Worm (Caenorhabditis elegans) whole organism, L1 larva: ENCODE results near the gene acl-2.
A peak's percentile ranks its signal among the peaks of the same experiment; 100 is the strongest.

Experiments used
- C16A3.4 ChIP-seq: fragments of 150-350 bp; optimal IDR thresholded peaks from 2 replicates; lab custom pipeline; 2014; ENCODE audit warnings: missing biosample characterization, missing genetic modification characterization
- F16B12.6 ChIP-seq: fragments of 150-350 bp; optimal IDR thresholded peaks from 2 replicates; lab custom pipeline; 2014; ENCODE audit warnings: missing biosample characterization, missing genetic modification characterization
- blmp-1 ChIP-seq: fragments of 150-350 bp; optimal IDR thresholded peaks from 2 replicates; lab custom pipeline; 2014; ENCODE audit warnings: missing biosample characterization, missing genetic modification characterization
- ceh-8 ChIP-seq: fragments of 200-800 bp; sonication (Bioruptor generic); optimal IDR thresholded peaks from 2 replicates; lab custom pipeline; 2018; ENCODE audit warnings: mild to moderate bottlenecking, missing genetic modification characterization, moderate library complexity, missing compliant biosample characterization
- ceh-82 ChIP-seq, 3 experiments: fragments of 150-350 bp in 1 of 3; sonication (generic microtip) in 2 of 3; optimal IDR thresholded peaks; 2 replicates each; lab custom pipeline; 2014 to 2017; ENCODE audit warnings: missing biosample characterization in 3 of 3, missing genetic modification characterization in 3 of 3
- ceh-88 ChIP-seq: fragments of 200-800 bp; sonication (Bioruptor generic); IDR thresholded peaks from 2 replicates; pipeline ENCODE4 v1.3.6; 2022; ENCODE audit warnings: missing genetic modification characterization, missing compliant biosample characterization
- dpl-1 ChIP-seq, 3 experiments: fragments of 150-350 bp in 2 of 3; sonication (generic microtip) in 1 of 3; optimal IDR thresholded peaks; 2 replicates each; lab custom pipeline; 2014 to 2017; ENCODE audit warnings: missing biosample characterization in 3 of 3, missing genetic modification characterization in 3 of 3, missing genetic modification reagents in 3 of 3
- dsc-1 ChIP-seq: sonication (generic microtip); optimal IDR thresholded peaks from 2 replicates; lab custom pipeline; 2016; ENCODE audit warnings: mild to moderate bottlenecking, missing genetic modification characterization, missing compliant biosample characterization
- efl-1 ChIP-seq, 4 experiments: fragments of 150-350 bp; optimal IDR thresholded peaks in 3 of 4; peaks in 1 of 4; 1 replicate in 1 of 4; 2 replicates in 3 of 4; lab custom pipeline; 2014; ENCODE audit warnings: missing biosample characterization in 2 of 4, missing genetic modification characterization in 2 of 4, missing genetic modification reagents in 2 of 4
- elt-2 ChIP-seq: sonication (generic microtip); optimal IDR thresholded peaks from 2 replicates; lab custom pipeline; 2016; ENCODE audit warnings: missing genetic modification characterization, mild to moderate bottlenecking, inconsistent platforms, missing compliant biosample characterization, missing genetic modification reagents
- grh-1 ChIP-seq: fragments of 200-800 bp; sonication (Bioruptor generic); IDR thresholded peaks from 2 replicates; pipeline ENCODE4 v1.3.6; 2022; ENCODE audit warnings: missing genetic modification reagents, missing genetic modification characterization, missing compliant biosample characterization
- isw-1 ChIP-seq: fragments of 200-800 bp; sonication (Bioruptor generic); IDR thresholded peaks from 2 replicates; pipeline ENCODE4 v1.3.6; 2022; ENCODE audit warnings: missing genetic modification characterization, missing compliant biosample characterization
- jun-1 ChIP-seq: fragments of 150-350 bp; optimal IDR thresholded peaks from 2 replicates; lab custom pipeline; 2014; ENCODE audit warnings: missing biosample characterization, missing genetic modification reagents, missing genetic modification characterization
- lin-13 ChIP-seq: fragments of 150-350 bp; optimal IDR thresholded peaks from 2 replicates; lab custom pipeline; 2014; ENCODE audit warnings: missing biosample characterization, missing genetic modification reagents, missing genetic modification characterization
- lin-14 ChIP-seq: fragments of 200-800 bp; sonication (Bioruptor generic); optimal IDR thresholded peaks from 2 replicates; lab custom pipeline; 2018; ENCODE audit warnings: mild to moderate bottlenecking, missing genetic modification characterization, moderate library complexity, missing compliant biosample characterization
- lin-35 ChIP-seq, 2 experiments: fragments of 150-350 bp; optimal IDR thresholded peaks; 2 replicates each; lab custom pipeline; 2014; ENCODE audit warnings: missing biosample characterization in 2 of 2, missing genetic modification characterization in 2 of 2, missing genetic modification reagents in 2 of 2
- lir-3 ChIP-seq: sonication (generic microtip); optimal IDR thresholded peaks from 2 replicates; lab custom pipeline; 2016; ENCODE audit warnings: mild to moderate bottlenecking, missing genetic modification characterization, moderate library complexity, missing compliant biosample characterization; ENCODE audit not compliant: poor library complexity
- lsy-2 ChIP-seq, 2 experiments: fragments of 150-350 bp; optimal IDR thresholded peaks; 2 replicates each; lab custom pipeline; 2014; ENCODE audit warnings: missing biosample characterization in 2 of 2, missing genetic modification characterization in 2 of 2
- mab-9 ChIP-seq: fragments of 200-800 bp; sonication (Bioruptor generic); IDR thresholded peaks from 2 replicates; pipeline ENCODE4 v1.3.6; 2022; ENCODE audit warnings: missing genetic modification reagents, missing genetic modification characterization, missing compliant biosample characterization
- mep-1 ChIP-seq: fragments of 150-350 bp; optimal IDR thresholded peaks from 2 replicates; lab custom pipeline; 2014; ENCODE audit warnings: missing biosample characterization, missing genetic modification characterization
- nhr-19 ChIP-seq: fragments of 200-800 bp; sonication (Bioruptor generic); conservative IDR thresholded peaks from 2 replicates; pipeline ENCODE4 v1.3.6; 2022; ENCODE audit warnings: missing genetic modification characterization, missing compliant biosample characterization
- nhr-20 ChIP-seq: sonication (generic microtip); optimal IDR thresholded peaks from 2 replicates; lab custom pipeline; 2016; ENCODE audit warnings: mild to moderate bottlenecking, missing genetic modification characterization, missing compliant biosample characterization
- nhr-47 ChIP-seq: sonication (generic microtip); optimal IDR thresholded peaks from 2 replicates; lab custom pipeline; 2016; ENCODE audit warnings: mild to moderate bottlenecking, missing genetic modification characterization, moderate library complexity, missing compliant biosample characterization
- nhr-71 ChIP-seq: sonication (generic microtip); optimal IDR thresholded peaks from 2 replicates; lab custom pipeline; 2016; ENCODE audit warnings: mild to moderate bottlenecking, missing genetic modification characterization, moderate library complexity, missing compliant biosample characterization
- nhr-77 ChIP-seq: fragments of 150-350 bp; optimal IDR thresholded peaks from 2 replicates; lab custom pipeline; 2014; ENCODE audit warnings: missing biosample characterization, missing genetic modification characterization
- nhr-85 ChIP-seq: sonication (generic microtip); peaks from one replicate; lab custom pipeline; 2016; ENCODE audit warnings: missing genetic modification characterization, inconsistent platforms, missing compliant biosample characterization
- nhr-90 ChIP-seq: sonication (generic microtip); optimal IDR thresholded peaks from 2 replicates; lab custom pipeline; 2016; ENCODE audit warnings: mild to moderate bottlenecking, missing genetic modification characterization, missing compliant biosample characterization; ENCODE audit not compliant: poor library complexity
- pag-3 ChIP-seq: sonication (generic microtip); optimal IDR thresholded peaks from 2 replicates; lab custom pipeline; 2017; ENCODE audit warnings: missing genetic modification characterization, mild to moderate bottlenecking, missing compliant biosample characterization, antibody characterized with exemption, borderline replicate concordance; ENCODE audit not compliant: insufficient read depth
- pax-3 ChIP-seq: fragments of 200-800 bp; sonication (Bioruptor generic); optimal IDR thresholded peaks from 2 replicates; lab custom pipeline; 2018; ENCODE audit warnings: mild to moderate bottlenecking, missing genetic modification characterization, moderate library complexity, missing compliant biosample characterization
- rnt-1 ChIP-seq: sonication (generic microtip); optimal IDR thresholded peaks from 2 replicates; lab custom pipeline; 2016; ENCODE audit warnings: mild to moderate bottlenecking, missing genetic modification characterization, moderate library complexity, missing compliant biosample characterization
- skn-1 ChIP-seq: fragments of 150-350 bp; optimal IDR thresholded peaks from 2 replicates; lab custom pipeline; 2014; ENCODE audit warnings: missing biosample characterization, missing genetic modification characterization
- snu-23 ChIP-seq: sonication (generic microtip); optimal IDR thresholded peaks from 2 replicates; lab custom pipeline; 2016; ENCODE audit warnings: missing genetic modification characterization, missing compliant biosample characterization
- swsn-7 ChIP-seq: sonication (generic microtip); optimal IDR thresholded peaks from 2 replicates; lab custom pipeline; 2016; ENCODE audit warnings: missing genetic modification characterization, missing compliant biosample characterization
- tbx-2 ChIP-seq: sonication (generic microtip); optimal IDR thresholded peaks from 2 replicates; lab custom pipeline; 2016; ENCODE audit warnings: missing genetic modification characterization, missing compliant biosample characterization
- unc-86 ChIP-seq: sonication (generic microtip); optimal IDR thresholded peaks from 2 replicates; lab custom pipeline; 2016; ENCODE audit warnings: missing genetic modification characterization, missing compliant biosample characterization
- xbp-1 ChIP-seq: sonication (generic microtip); optimal IDR thresholded peaks from 2 replicates; lab custom pipeline; 2016; ENCODE audit warnings: missing genetic modification characterization, missing compliant biosample characterization
- ztf-11 ChIP-seq, 2 experiments: sonication (generic microtip); optimal IDR thresholded peaks; 2 replicates each; lab custom pipeline; 2016 to 2017; ENCODE audit warnings: missing genetic modification characterization in 2 of 2, missing biosample characterization in 1 of 2, missing compliant biosample characterization in 1 of 2

The acl-2 gene

ce11 chrV:9983529-9983928 lies 47.4 kb downstream of the acl-2 start:
- TF ChIP-seq F16B12.6 (tag; lab: Kevin White, UChicago), result no peak
- no peak for TF ChIP-seq efl-1 (optimal IDR thresholded peaks at IDR 0.05; lab: Kevin White, UChicago)
- peak in 1 of 2 experiments; percentile 61 for TF ChIP-seq efl-1 (GFP tag; optimal IDR thresholded peaks at IDR 0.05 in 1 of 2; lab: Kevin White, UChicago)

DNA sequence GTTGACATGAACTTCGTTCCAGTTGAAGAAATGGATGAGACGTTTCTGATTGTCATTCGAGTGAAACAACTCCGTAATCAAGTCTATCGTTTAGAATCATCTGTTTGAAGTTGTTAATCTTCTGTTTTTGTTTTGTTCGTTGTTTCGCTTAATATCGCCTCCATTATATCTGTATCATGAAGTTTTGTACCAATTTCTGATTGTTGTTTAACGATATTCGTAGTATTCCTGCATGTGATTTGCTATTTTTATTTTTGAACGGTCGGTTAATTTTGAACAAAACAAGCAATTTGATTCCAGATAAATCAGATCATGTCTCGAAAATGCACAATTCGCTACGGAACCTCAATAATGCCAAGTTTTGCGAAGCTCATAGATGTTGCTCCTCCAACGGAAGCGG lies 48.3 kb downstream of the acl-2 start, which contains the start of gene C27H6.9:
Gene C27H6.9 (plus strand): TSS at position 301 of the 400 bp plus-strand sequence.
- no peak for TF ChIP-seq jun-1 (tag; lab: Kevin White, UChicago)
- no peak for TF ChIP-seq rnt-1 (tag; lab: Kevin White, UChicago)
- no peak for TF ChIP-seq lin-35 (GFP tag; optimal IDR thresholded peaks at IDR 0.05; lab: Kevin White, UChicago)
- no peak for TF ChIP-seq pag-3 (tag; lab: Kevin White, UChicago)

- TF ChIP-seq ceh-82 (tag; optimal IDR thresholded peaks at IDR 0.05; lab: Kevin White, UChicago) (peak in 2 of 3 experiments; percentile 39 to 42), dsc-1 (tag; lab: Kevin White, UChicago) (peak; percentile 24), lir-3 (tag; lab: Kevin White, UChicago) (peak; percentile 64), grh-1 (GFP tag; lab: Robert Waterston, UW) (peak; percentile 78), swsn-7 (tag; lab: Kevin White, UChicago) (peak; percentile 78), rnt-1 (tag; lab: Kevin White, UChicago) (peak; percentile 43), isw-1 (GFP tag; lab: Robert Waterston, UW) (peak; percentile 48), nhr-71 (tag; lab: Kevin White, UChicago) (peak; percentile 81), lin-35 (GFP tag; optimal IDR thresholded peaks at IDR 0.05; lab: Kevin White, UChicago) (peak; percentile 40 to 70), skn-1 (tag; lab: Kevin White, UChicago) (peak; percentile 3), lin-13 (GFP tag; lab: Kevin White, UChicago) (peak; percentile 16), pax-3 (peak; percentile 14), tbx-2 (tag; lab: Kevin White, UChicago) (peak; percentile 72), nhr-90 (tag; lab: Kevin White, UChicago) (peak; percentile 87), F16B12.6 (tag; lab: Kevin White, UChicago) (peak; percentile 84), mab-9 (peak; percentile 52), nhr-47 (tag; lab: Kevin White, UChicago) (peak; percentile 84), lin-14 (GFP tag; lab: Kevin White, UChicago) (peak; percentile 63), ceh-8 (GFP tag; lab: Kevin White, UChicago) (peak; percentile 13), elt-2 (tag; lab: Kevin White, UChicago) (peak; percentile 32), xbp-1 (tag; lab: Kevin White, UChicago) (peak; percentile 75), snu-23 (GFP tag; lab: Kevin White, UChicago) (peak; percentile 82), blmp-1 (peak; percentile 14), nhr-77 (tag; lab: Kevin White, UChicago) (peak; percentile 24), nhr-20 (peak; percentile 79), nhr-85 (tag; lab: Kevin White, UChicago) (peak; percentile 79), unc-86 (tag; lab: Kevin White, UChicago) (peak; percentile 64), C16A3.4 (peak; percentile 45), nhr-19 (GFP tag; lab: Robert Waterston, UW) (peak; percentile 81), ztf-11 (tag; optimal IDR thresholded peaks at IDR 0.05; lab: Kevin White, UChicago) (peak in 1 of 2 experiments; percentile 64), mep-1 (tag; lab: Kevin White, UChicago) (peak; percentile 59), ceh-88 (GFP tag; lab: Robert Waterston, UW) (peak; percentile 55), lsy-2 (tag; optimal IDR thresholded peaks at IDR 0.05; lab: Kevin White, UChicago) (peak; percentile 46 to 60), dpl-1 (GFP tag; optimal IDR thresholded peaks at IDR 0.05; lab: Kevin White, UChicago) (peak; percentile 5 to 65 (median 49)), efl-1 (optimal IDR thresholded peaks at IDR 0.05; lab: Kevin White, UChicago) (peak; percentile 30 to 60), efl-1 (GFP tag; optimal IDR thresholded peaks at IDR 0.05 in 1 of 2; lab: Kevin White, UChicago) (peak; percentile 49 to 96)
- TF ChIP-seq, all 84 proteins: peak for 35; not testable (repeated sequence) for 49
Observed at ce11 chrV:9980731-9981483, 50.0 kb downstream of the acl-2 start, which contains the start of the genes ruvb-1 and tofu-1. Gene ruvb-1 (minus strand): TSS chrV:9980802. Gene tofu-1 (plus strand): TSS chrV:9981147.
